Worm (Caenorhabditis elegans): ENCODE data around the gene T19H5.6.

- TF ChIP-seq med-1 (GFP tag; optimal IDR thresholded peaks at IDR 0.05; ENCODE audit: insufficient read depth), result no peak
- no peak for TF ChIP-seq ref-1 (GFP tag; conservative IDR thresholded peaks at IDR 0.05)
- no peak for TF ChIP-seq flt-1 (GFP tag; IDR thresholded peaks at IDR 0.05)
These were observed 31.9 kb upstream of the T19H5.6 start for ce11 chrII:9501955-9502354.
